Worm (Caenorhabditis elegans): ENCODE data around the gene vig-1.

ce11 chrII:1275439-1275838, 45.4 kb upstream of the vig-1 start, which contains the start of gene Y57G7A.5:
- TF ChIP-seq ceh-13 (GFP tag; optimal IDR thresholded peaks at IDR 0.05) (no peak), ceh-36 (tag; optimal IDR thresholded peaks at IDR 0.05) (no peak), ama-1 (optimal IDR thresholded peaks at IDR 0.05) (no peak), ets-7 (tag; optimal IDR thresholded peaks at IDR 0.05) (no peak), aly-1 (tag; optimal IDR thresholded peaks at IDR 0.05) (no peak), tbx-37 (GFP tag; conservative IDR thresholded peaks at IDR 0.05) (no peak), flt-1 (GFP tag; IDR thresholded peaks at IDR 0.05) (no peak)
